Worm (Caenorhabditis elegans) whole organism, young adult: Measurements from ENCODE around the gene hot-7.

Source experiments
- B0035.1 ChIP-seq: sonication (generic microtip); optimal IDR thresholded peaks from 2 replicates; lab custom pipeline; 2016; ENCODE audit warnings: missing genetic modification characterization, mild to moderate bottlenecking, missing compliant biosample characterization, missing genotype, missing genetic modification reagents
- B0261.1 ChIP-seq: sonication (generic microtip); optimal IDR thresholded peaks from 2 replicates; lab custom pipeline; 2016; ENCODE audit warnings: mild to moderate bottlenecking, missing genetic modification characterization, moderate library complexity, missing compliant biosample characterization
- C17E4.6 ChIP-seq: fragments of 200-800 bp; sonication (Bioruptor generic); IDR thresholded peaks from 2 replicates; pipeline ENCODE4 v1.3.6; 2022; ENCODE audit warnings: missing genetic modification reagents, missing genetic modification characterization, missing compliant biosample characterization
- D2030.7 ChIP-seq: fragments of 200-800 bp; sonication (Bioruptor generic); IDR thresholded peaks from 2 replicates; pipeline ENCODE4 v1.3.6; 2022; ENCODE audit warnings: missing genetic modification reagents, missing genetic modification characterization, missing compliant biosample characterization
- F22D6.2 ChIP-seq: sonication (generic microtip); optimal IDR thresholded peaks from 2 replicates; lab custom pipeline; 2016; ENCODE audit warnings: mild to moderate bottlenecking, missing genetic modification characterization, missing compliant biosample characterization
- F23B12.7 ChIP-seq: sonication (generic microtip); optimal IDR thresholded peaks from 2 replicates; lab custom pipeline; 2017; ENCODE audit warnings: missing genetic modification characterization, mild to moderate bottlenecking, missing compliant biosample characterization, antibody characterized with exemption, moderate library complexity; ENCODE audit not compliant: insufficient read depth
- F37B4.10 ChIP-seq: fragments of 200-800 bp; sonication (Bioruptor generic); IDR thresholded peaks from 2 replicates; pipeline ENCODE4 v1.3.6; 2022; ENCODE audit warnings: missing genetic modification characterization, missing compliant biosample characterization
- F52B5.7 ChIP-seq: sonication (generic microtip); optimal IDR thresholded peaks from 2 replicates; lab custom pipeline; 2016; ENCODE audit warnings: mild to moderate bottlenecking, missing genetic modification characterization, missing compliant biosample characterization
- Y53F4B.3 ChIP-seq: fragments of 200-800 bp; sonication (Bioruptor generic); IDR thresholded peaks from 2 replicates; pipeline ENCODE4 v1.3.6; 2022; ENCODE audit warnings: missing genetic modification reagents, missing genetic modification characterization, missing compliant biosample characterization
- Y67H2A.10 ChIP-seq: fragments of 200-800 bp; sonication (Bioruptor generic); conservative IDR thresholded peaks from 2 replicates; pipeline ENCODE4 v1.3.6; 2022; ENCODE audit warnings: missing genetic modification reagents, missing genetic modification characterization, missing compliant biosample characterization
- ZK185.1 ChIP-seq: sonication (generic microtip); optimal IDR thresholded peaks from 2 replicates; lab custom pipeline; 2016; ENCODE audit warnings: mild to moderate bottlenecking, missing genetic modification characterization, missing compliant biosample characterization; ENCODE audit not compliant: poor library complexity, severe bottlenecking
- aptf-2 ChIP-seq: fragments of 200-800 bp; sonication (Bioruptor generic); conservative IDR thresholded peaks from 2 replicates; pipeline ENCODE4 v1.3.6; 2022; ENCODE audit warnings: missing genetic modification reagents, missing genetic modification characterization, missing compliant biosample characterization
- athp-1 ChIP-seq: sonication (generic microtip); optimal IDR thresholded peaks from 2 replicates; lab custom pipeline; 2017; ENCODE audit warnings: mild to moderate bottlenecking, missing genetic modification characterization, missing compliant biosample characterization
- attf-5 ChIP-seq: fragments of 200-800 bp; sonication (Bioruptor generic); optimal IDR thresholded peaks from 2 replicates; lab custom pipeline; 2018; ENCODE audit warnings: mild to moderate bottlenecking, missing genetic modification characterization, missing compliant biosample characterization
- bed-2 ChIP-seq: fragments of 200-800 bp; sonication (Bioruptor generic); IDR thresholded peaks from 2 replicates; pipeline ENCODE4 v1.3.6; 2022; ENCODE audit warnings: missing genetic modification reagents, missing genetic modification characterization, missing compliant biosample characterization
- ccch-3 ChIP-seq: fragments of 200-800 bp; sonication (Bioruptor generic); optimal IDR thresholded peaks from 2 replicates; lab custom pipeline; 2018; ENCODE audit warnings: mild to moderate bottlenecking, missing genetic modification characterization, missing compliant biosample characterization
- cebp-1 ChIP-seq, 2 experiments: fragments of 200-800 bp in 1 of 2; sonication (Bioruptor generic) in 1 of 2; sonication (generic microtip) in 1 of 2; IDR thresholded peaks in 1 of 2; optimal IDR thresholded peaks in 1 of 2; 2 replicates each; pipeline versions ENCODE4 v1.3.6 to Lab custom; 2017 to 2022; ENCODE audit warnings: missing compliant biosample characterization in 2 of 2, missing genetic modification characterization in 2 of 2, mild to moderate bottlenecking in 1 of 2, missing genetic modification reagents in 1 of 2, moderate library complexity in 1 of 2
- ceh-100 ChIP-seq: fragments of 200-800 bp; sonication (Bioruptor generic); IDR thresholded peaks from 2 replicates; pipeline ENCODE4 v1.3.6; 2022; ENCODE audit warnings: missing genetic modification reagents, missing genetic modification characterization, missing compliant biosample characterization
- ceh-27 ChIP-seq: fragments of 200-800 bp; sonication (Bioruptor generic); optimal IDR thresholded peaks from 2 replicates; lab custom pipeline; 2018; ENCODE audit warnings: mild to moderate bottlenecking, missing genetic modification characterization, moderate library complexity, missing compliant biosample characterization
- ceh-58 ChIP-seq: fragments of 200-800 bp; sonication (Bioruptor generic); IDR thresholded peaks from 2 replicates; pipeline ENCODE4 v1.3.6; 2022; ENCODE audit warnings: missing genetic modification characterization, missing compliant biosample characterization
- die-1 ChIP-seq: sonication (generic microtip); optimal IDR thresholded peaks from 2 replicates; lab custom pipeline; 2016; ENCODE audit warnings: missing genotype, mild to moderate bottlenecking, missing genetic modification characterization, missing compliant biosample characterization
- dpl-1 ChIP-seq: fragments of 150-350 bp; optimal IDR thresholded peaks from 2 replicates; lab custom pipeline; 2014; ENCODE audit warnings: missing biosample characterization, missing genetic modification reagents, missing genetic modification characterization
- egl-18 ChIP-seq: fragments of 200-800 bp; sonication (Bioruptor generic); IDR thresholded peaks from 2 replicates; pipeline ENCODE4 v1.3.6; 2022; ENCODE audit warnings: missing genetic modification reagents, missing genetic modification characterization, missing compliant biosample characterization
- egl-44 ChIP-seq: fragments of 200-800 bp; sonication (Bioruptor generic); IDR thresholded peaks from 2 replicates; pipeline ENCODE4 v1.3.6; 2022; ENCODE audit warnings: missing genetic modification reagents, missing genetic modification characterization, missing compliant biosample characterization
- egrh-3 ChIP-seq: fragments of 200-800 bp; sonication (Bioruptor generic); IDR thresholded peaks from 2 replicates; pipeline ENCODE4 v1.3.6; 2022; ENCODE audit warnings: missing genetic modification reagents, missing genetic modification characterization, missing compliant biosample characterization
- fkh-3 ChIP-seq: sonication (generic microtip); optimal IDR thresholded peaks from 2 replicates; lab custom pipeline; 2016; ENCODE audit warnings: mild to moderate bottlenecking, missing genetic modification characterization, missing compliant biosample characterization
- hlh-12 ChIP-seq: sonication (generic microtip); optimal IDR thresholded peaks from 2 replicates; lab custom pipeline; 2016; ENCODE audit warnings: missing genetic modification characterization, missing compliant biosample characterization
- hlh-26 ChIP-seq: fragments of 200-800 bp; sonication (Bioruptor generic); conservative IDR thresholded peaks from 2 replicates; pipeline ENCODE4 v1.3.6; 2022; ENCODE audit warnings: missing genetic modification reagents, missing genetic modification characterization, missing compliant biosample characterization
- hrde-1 ChIP-seq: sonication (generic microtip); optimal IDR thresholded peaks from 2 replicates; lab custom pipeline; 2016; ENCODE audit warnings: missing genetic modification characterization, mild to moderate bottlenecking, missing compliant biosample characterization, moderate library complexity, missing genotype, missing genetic modification reagents, borderline replicate concordance
- lag-1 ChIP-seq: fragments of 200-800 bp; sonication (Bioruptor generic); IDR thresholded peaks from 2 replicates; pipeline ENCODE4 v1.3.6; 2022; ENCODE audit warnings: missing genetic modification reagents, missing genetic modification characterization, missing compliant biosample characterization
- let-526 ChIP-seq: fragments of 200-800 bp; sonication (Bioruptor generic); IDR thresholded peaks from 2 replicates; pipeline ENCODE4 v1.3.6; 2022; ENCODE audit warnings: missing genetic modification reagents, missing genetic modification characterization, missing compliant biosample characterization
- lin-26 ChIP-seq: fragments of 200-800 bp; sonication (Bioruptor generic); IDR thresholded peaks from 2 replicates; pipeline ENCODE4 v1.3.6; 2022; ENCODE audit warnings: missing genetic modification reagents, missing genetic modification characterization, missing compliant biosample characterization
- lin-35 ChIP-seq, 3 experiments: fragments of 150-350 bp in 2 of 3; sonication (generic microtip) in 1 of 3; optimal IDR thresholded peaks; 2 replicates each; lab custom pipeline; 2014 to 2018; ENCODE audit warnings: missing biosample characterization in 3 of 3, missing genetic modification characterization in 3 of 3, missing genetic modification reagents in 3 of 3
- madf-10 ChIP-seq: sonication (generic microtip); optimal IDR thresholded peaks from 2 replicates; lab custom pipeline; 2016; ENCODE audit warnings: mild to moderate bottlenecking, missing genetic modification characterization, missing compliant biosample characterization
- madf-3 ChIP-seq: fragments of 200-800 bp; sonication (Bioruptor generic); IDR thresholded peaks from 2 replicates; pipeline ENCODE4 v1.3.6; 2022; ENCODE audit warnings: missing genetic modification reagents, missing genetic modification characterization, missing compliant biosample characterization
- madf-8 ChIP-seq: fragments of 200-800 bp; sonication (Bioruptor generic); conservative IDR thresholded peaks from 2 replicates; pipeline ENCODE4 v1.3.6; 2022; ENCODE audit warnings: missing genetic modification reagents, missing genetic modification characterization, missing compliant biosample characterization
- mxl-1 ChIP-seq: sonication (generic microtip); optimal IDR thresholded peaks from 2 replicates; lab custom pipeline; 2016; ENCODE audit warnings: missing genetic modification characterization, missing compliant biosample characterization
- nfya-1 ChIP-seq: sonication (generic microtip); optimal IDR thresholded peaks from 2 replicates; lab custom pipeline; 2017; ENCODE audit warnings: antibody characterized with exemption, missing compliant biosample characterization, missing genetic modification characterization, borderline replicate concordance; ENCODE audit not compliant: insufficient read depth
- nhr-27 ChIP-seq: fragments of 200-800 bp; sonication (Bioruptor generic); optimal IDR thresholded peaks from 2 replicates; lab custom pipeline; 2018; ENCODE audit warnings: mild to moderate bottlenecking, missing genetic modification characterization, moderate library complexity, missing compliant biosample characterization
- pbrm-1 ChIP-seq: fragments of 200-800 bp; sonication (Bioruptor generic); IDR thresholded peaks from 2 replicates; pipeline ENCODE4 v1.3.6; 2022; ENCODE audit warnings: missing genetic modification reagents, missing genetic modification characterization, missing compliant biosample characterization
- tbp1 ChIP-seq: fragments of 200-800 bp; sonication (Bioruptor generic); optimal IDR thresholded peaks from 2 replicates; lab custom pipeline; 2018; ENCODE audit warnings: mild to moderate bottlenecking, missing genetic modification characterization, missing compliant biosample characterization
- tlf-1 ChIP-seq: fragments of 200-800 bp; sonication (Bioruptor generic); optimal IDR thresholded peaks from 2 replicates; lab custom pipeline; 2018; ENCODE audit warnings: mild to moderate bottlenecking, missing genetic modification characterization, missing compliant biosample characterization
- unc-62 ChIP-seq: fragments of 150-350 bp; optimal IDR thresholded peaks from 2 replicates; lab custom pipeline; 2014; ENCODE audit warnings: missing biosample characterization, missing genetic modification reagents, missing genetic modification characterization
- ztf-22 ChIP-seq: fragments of 200-800 bp; sonication (Bioruptor generic); optimal IDR thresholded peaks from 2 replicates; lab custom pipeline; 2018; ENCODE audit warnings: mild to moderate bottlenecking, missing genetic modification characterization, moderate library complexity, missing compliant biosample characterization
- ztf-26 ChIP-seq: sonication (generic microtip); optimal IDR thresholded peaks from 2 replicates; lab custom pipeline; 2017; ENCODE audit warnings: missing genetic modification characterization, missing compliant biosample characterization
- ztf-3 ChIP-seq: fragments of 200-800 bp; sonication (Bioruptor generic); optimal IDR thresholded peaks from 2 replicates; lab custom pipeline; 2018; ENCODE audit warnings: mild to moderate bottlenecking, missing genetic modification characterization, missing compliant biosample characterization

hot-7 gene

ce11 chrII:14250147-14250965, 39.1 kb downstream of the hot-7 start, which contains the start of gene hmg-1.1 (continued):
- 0 out of 2 replicates have a peak, but pooled peaks have one; percentile 36 for TF ChIP-seq lag-1 (GFP tag; lab: Robert Waterston, UW)
- no peak for TF ChIP-seq B0261.1 (tag; lab: Kevin White, UChicago)
- no peak for TF ChIP-seq hlh-12 (tag; lab: Kevin White, UChicago)
- TF ChIP-seq egl-44: peak; percentile 56; the same call in 1 of the 2 replicates
- no peak for TF ChIP-seq bed-2 (GFP tag; lab: Robert Waterston, UW)
- TF ChIP-seq ceh-100 (GFP tag; lab: Robert Waterston, UW): peak; percentile 9; the same call in 1 of the 2 replicates
- TF ChIP-seq madf-3 (GFP tag; lab: Robert Waterston, UW): 0 out of 2 replicates have a peak, but pooled peaks have one; percentile 52
- TF ChIP-seq ceh-27: peak; percentile 87
- TF ChIP-seq F52B5.7 (tag; lab: Kevin White, UChicago): no peak
- 0 out of 2 replicates have a peak, but pooled peaks have one; percentile 42 for TF ChIP-seq aptf-2
- no peak for TF ChIP-seq hlh-26
- TF ChIP-seq let-526: 0 out of 2 replicates have a peak, but pooled peaks have one; percentile 38
- peak; percentile 17 for TF ChIP-seq tlf-1 (GFP tag; lab: Kevin White, UChicago)
- TF ChIP-seq F23B12.7 (tag; lab: Kevin White, UChicago): no peak
- peak; percentile 55 for TF ChIP-seq tbp1
- TF ChIP-seq dpl-1: no peak
- TF ChIP-seq mxl-1: no peak
- TF ChIP-seq ceh-58 (GFP tag; lab: Robert Waterston, UW): no peak
- no peak for TF ChIP-seq ztf-26 (tag; lab: Kevin White, UChicago)
- TF ChIP-seq die-1: no peak
- peak; percentile 8 for TF ChIP-seq athp-1 (tag; lab: Kevin White, UChicago)
- no peak for TF ChIP-seq egl-18 (GFP tag; lab: Robert Waterston, UW)
- no peak for TF ChIP-seq fkh-3 (tag; lab: Kevin White, UChicago)
- no peak for TF ChIP-seq Y53F4B.3 (GFP tag; lab: Robert Waterston, UW)
- no peak for TF ChIP-seq ccch-3
- no peak for TF ChIP-seq F37B4.10
- TF ChIP-seq ztf-22: no peak
- no peak for TF ChIP-seq madf-8 (GFP tag; lab: Robert Waterston, UW)
- TF ChIP-seq F22D6.2: no peak
- peak; percentile 41 for TF ChIP-seq ZK185.1 (tag; lab: Kevin White, UChicago)
- peak; percentile 22; the same call in 1 of the 2 replicates for TF ChIP-seq egrh-3 (GFP tag; lab: Robert Waterston, UW)
- no peak for TF ChIP-seq ztf-3 (GFP tag; lab: Kevin White, UChicago)
- TF ChIP-seq C17E4.6: peak; percentile 13; the same call in 1 of the 2 replicates
- TF ChIP-seq lin-26: peak; percentile 56; the same call in 1 of the 2 replicates
- no peak for TF ChIP-seq nhr-27 (tag; lab: Kevin White, UChicago)
- TF ChIP-seq nfya-1 (tag; lab: Kevin White, UChicago): no peak
- no peak for TF ChIP-seq D2030.7
- no peak for TF ChIP-seq Y67H2A.10 (GFP tag; lab: Robert Waterston, UW)
- TF ChIP-seq madf-10: peak; percentile 67
- TF ChIP-seq lin-35 (GFP tag; optimal IDR thresholded peaks at IDR 0.05; lab: Kevin White, UChicago): peak in 1 of 3 experiments; percentile 75
- TF ChIP-seq cebp-1 (GFP tag; IDR thresholded peaks at IDR 0.05; lab: Robert Waterston, UW): no peak
- TF ChIP-seq cebp-1 (tag; optimal IDR thresholded peaks at IDR 0.05; lab: Kevin White, UChicago): peak; percentile 82
- TF ChIP-seq attf-5: peak; percentile 81
- TF ChIP-seq hrde-1 (tag; lab: Kevin White, UChicago): no peak
- no peak for TF ChIP-seq unc-62 (GFP tag; lab: Kevin White, UChicago)
- TF ChIP-seq B0035.1 (tag; lab: Kevin White, UChicago): no peak
- peak; percentile 14; the same call in 1 of the 2 replicates for TF ChIP-seq pbrm-1 (GFP tag; lab: Robert Waterston, UW)
